Worm (Caenorhabditis elegans) whole organism, L1 larva: ENCODE results near the gene srt-45.
A peak's percentile ranks its signal among the peaks of the same experiment; 100 is the strongest.

Experiments
- C16A3.4 ChIP-seq: fragments of 150-350 bp; optimal IDR thresholded peaks from 2 replicates; lab custom pipeline; 2014; ENCODE audit warnings: missing biosample characterization, missing genetic modification characterization
- aha-1 ChIP-seq: fragments of 150-350 bp; optimal IDR thresholded peaks from 2 replicates; lab custom pipeline; 2014; ENCODE audit warnings: missing biosample characterization, missing genetic modification characterization
- alr-1 ChIP-seq: fragments of 200-800 bp; sonication (Bioruptor generic); optimal IDR thresholded peaks from 2 replicates; lab custom pipeline; 2018; ENCODE audit warnings: borderline replicate concordance, mild to moderate bottlenecking, missing genetic modification characterization, missing compliant biosample characterization
- aly-2 ChIP-seq: fragments of 150-350 bp; optimal IDR thresholded peaks from 2 replicates; lab custom pipeline; 2014; ENCODE audit warnings: missing biosample characterization, missing genetic modification characterization
- ama-1 ChIP-seq: fragments of 150-350 bp; optimal IDR thresholded peaks from 2 replicates; lab custom pipeline; 2014
- ceh-8 ChIP-seq: fragments of 200-800 bp; sonication (Bioruptor generic); optimal IDR thresholded peaks from 2 replicates; lab custom pipeline; 2018; ENCODE audit warnings: mild to moderate bottlenecking, missing genetic modification characterization, moderate library complexity, missing compliant biosample characterization
- ceh-90 ChIP-seq: sonication (generic microtip); optimal IDR thresholded peaks from 2 replicates; lab custom pipeline; 2016; ENCODE audit warnings: missing genetic modification characterization, missing compliant biosample characterization
- dpl-1 ChIP-seq, 3 experiments: fragments of 150-350 bp in 2 of 3; sonication (generic microtip) in 1 of 3; optimal IDR thresholded peaks; 2 replicates each; lab custom pipeline; 2014 to 2017; ENCODE audit warnings: missing biosample characterization in 3 of 3, missing genetic modification characterization in 3 of 3, missing genetic modification reagents in 3 of 3
- dsc-1 ChIP-seq: sonication (generic microtip); optimal IDR thresholded peaks from 2 replicates; lab custom pipeline; 2016; ENCODE audit warnings: mild to moderate bottlenecking, missing genetic modification characterization, missing compliant biosample characterization
- efl-1 ChIP-seq, 4 experiments: fragments of 150-350 bp; optimal IDR thresholded peaks in 3 of 4; peaks in 1 of 4; 1 replicate in 1 of 4; 2 replicates in 3 of 4; lab custom pipeline; 2014; ENCODE audit warnings: missing biosample characterization in 2 of 4, missing genetic modification characterization in 2 of 4, missing genetic modification reagents in 2 of 4
- elt-2 ChIP-seq: sonication (generic microtip); optimal IDR thresholded peaks from 2 replicates; lab custom pipeline; 2016; ENCODE audit warnings: missing genetic modification characterization, mild to moderate bottlenecking, inconsistent platforms, missing compliant biosample characterization, missing genetic modification reagents
- elt-3 ChIP-seq, 6 experiments: fragments of 150-350 bp in 1 of 6; sonication (generic microtip); optimal IDR thresholded peaks; 2 replicates each; lab custom pipeline; 2017 to 2018; ENCODE audit warnings: missing biosample characterization in 6 of 6, missing genetic modification characterization in 6 of 6, inconsistent platforms in 1 of 6
- ets-5 ChIP-seq: fragments of 200-800 bp; sonication (Bioruptor generic); IDR thresholded peaks from 2 replicates; pipeline ENCODE4 v1.3.6; 2022; ENCODE audit warnings: missing genetic modification characterization, missing compliant biosample characterization
- fkh-8 ChIP-seq: sonication (generic microtip); optimal IDR thresholded peaks from 2 replicates; lab custom pipeline; 2016; ENCODE audit warnings: mild to moderate bottlenecking, missing genetic modification characterization, missing compliant biosample characterization
- fos-1 ChIP-seq: fragments of 150-350 bp; optimal IDR thresholded peaks from 2 replicates; lab custom pipeline; 2014; ENCODE audit warnings: missing biosample characterization, missing genetic modification characterization
- isw-1 ChIP-seq: fragments of 200-800 bp; sonication (Bioruptor generic); IDR thresholded peaks from 2 replicates; pipeline ENCODE4 v1.3.6; 2022; ENCODE audit warnings: missing genetic modification characterization, missing compliant biosample characterization
- lin-14 ChIP-seq: fragments of 200-800 bp; sonication (Bioruptor generic); optimal IDR thresholded peaks from 2 replicates; lab custom pipeline; 2018; ENCODE audit warnings: mild to moderate bottlenecking, missing genetic modification characterization, moderate library complexity, missing compliant biosample characterization
- lin-35 ChIP-seq, 2 experiments: fragments of 150-350 bp; optimal IDR thresholded peaks; 2 replicates each; lab custom pipeline; 2014; ENCODE audit warnings: missing biosample characterization in 2 of 2, missing genetic modification characterization in 2 of 2, missing genetic modification reagents in 2 of 2
- lir-3 ChIP-seq: sonication (generic microtip); optimal IDR thresholded peaks from 2 replicates; lab custom pipeline; 2016; ENCODE audit warnings: mild to moderate bottlenecking, missing genetic modification characterization, moderate library complexity, missing compliant biosample characterization; ENCODE audit not compliant: poor library complexity
- mab-9 ChIP-seq: fragments of 200-800 bp; sonication (Bioruptor generic); IDR thresholded peaks from 2 replicates; pipeline ENCODE4 v1.3.6; 2022; ENCODE audit warnings: missing genetic modification reagents, missing genetic modification characterization, missing compliant biosample characterization
- mep-1 ChIP-seq: fragments of 150-350 bp; optimal IDR thresholded peaks from 2 replicates; lab custom pipeline; 2014; ENCODE audit warnings: missing biosample characterization, missing genetic modification characterization
- nhr-11 ChIP-seq: fragments of 150-350 bp; optimal IDR thresholded peaks from 2 replicates; lab custom pipeline; 2014; ENCODE audit warnings: missing biosample characterization, missing genetic modification characterization
- nhr-19 ChIP-seq: fragments of 200-800 bp; sonication (Bioruptor generic); conservative IDR thresholded peaks from 2 replicates; pipeline ENCODE4 v1.3.6; 2022; ENCODE audit warnings: missing genetic modification characterization, missing compliant biosample characterization
- nhr-20 ChIP-seq: sonication (generic microtip); optimal IDR thresholded peaks from 2 replicates; lab custom pipeline; 2016; ENCODE audit warnings: mild to moderate bottlenecking, missing genetic modification characterization, missing compliant biosample characterization
- nhr-28 ChIP-seq: fragments of 150-350 bp; optimal IDR thresholded peaks from 2 replicates; lab custom pipeline; 2014; ENCODE audit warnings: missing biosample characterization, missing genetic modification characterization
- nhr-71 ChIP-seq: sonication (generic microtip); optimal IDR thresholded peaks from 2 replicates; lab custom pipeline; 2016; ENCODE audit warnings: mild to moderate bottlenecking, missing genetic modification characterization, moderate library complexity, missing compliant biosample characterization
- nhr-76 ChIP-seq: sonication (generic microtip); optimal IDR thresholded peaks from 2 replicates; lab custom pipeline; 2017; ENCODE audit warnings: missing biosample characterization, missing genetic modification characterization
- nhr-77 ChIP-seq: fragments of 150-350 bp; optimal IDR thresholded peaks from 2 replicates; lab custom pipeline; 2014; ENCODE audit warnings: missing biosample characterization, missing genetic modification characterization
- pax-3 ChIP-seq: fragments of 200-800 bp; sonication (Bioruptor generic); optimal IDR thresholded peaks from 2 replicates; lab custom pipeline; 2018; ENCODE audit warnings: mild to moderate bottlenecking, missing genetic modification characterization, moderate library complexity, missing compliant biosample characterization
- pqm-1 ChIP-seq: sonication (generic microtip); optimal IDR thresholded peaks from 3 replicates; lab custom pipeline; 2017; ENCODE audit warnings: missing biosample characterization, missing genetic modification characterization
- rnt-1 ChIP-seq: sonication (generic microtip); optimal IDR thresholded peaks from 2 replicates; lab custom pipeline; 2016; ENCODE audit warnings: mild to moderate bottlenecking, missing genetic modification characterization, moderate library complexity, missing compliant biosample characterization
- snpc-4 ChIP-seq: fragments of 150-350 bp; optimal IDR thresholded peaks from 2 replicates; lab custom pipeline; 2014; ENCODE audit warnings: missing biosample characterization, missing genetic modification characterization
- sox-4 ChIP-seq: sonication (generic microtip); optimal IDR thresholded peaks from 2 replicates; lab custom pipeline; 2016; ENCODE audit warnings: missing genetic modification characterization, missing compliant biosample characterization
- sptf-1 ChIP-seq: fragments of 150-350 bp; optimal IDR thresholded peaks from 2 replicates; lab custom pipeline; 2014; ENCODE audit warnings: missing biosample characterization, missing genetic modification characterization
- unc-30 ChIP-seq: sonication (generic microtip); optimal IDR thresholded peaks from 2 replicates; lab custom pipeline; 2017; ENCODE audit warnings: missing biosample characterization, missing genetic modification characterization
- ztf-11 ChIP-seq, 2 experiments: sonication (generic microtip); optimal IDR thresholded peaks; 2 replicates each; lab custom pipeline; 2016 to 2017; ENCODE audit warnings: missing genetic modification characterization in 2 of 2, missing biosample characterization in 1 of 2, missing compliant biosample characterization in 1 of 2

The srt-45 gene

ce11 chrV:19802797-19803196 is 18.9 kb downstream of the srt-45 start:
- peak; percentile 92 for TF ChIP-seq dsc-1 (tag; lab: Kevin White, UChicago)
- peak; percentile 33 for TF ChIP-seq sox-4 (tag; lab: Kevin White, UChicago)
- no peak for TF ChIP-seq nhr-20 (tag; lab: Kevin White, UChicago)

- TF ChIP-seq lin-14 (GFP tag; lab: Kevin White, UChicago), result no peak
- no peak for TF ChIP-seq ztf-11 (tag; optimal IDR thresholded peaks at IDR 0.05; lab: Kevin White, UChicago)
- no peak for TF ChIP-seq isw-1 (GFP tag; lab: Robert Waterston, UW)
- no peak for TF ChIP-seq snpc-4 (tag; lab: Kevin White, UChicago)
- TF ChIP-seq sox-4 (tag; lab: Kevin White, UChicago), result no peak
- peak; percentile 40 for TF ChIP-seq dsc-1 (tag; lab: Kevin White, UChicago)
- peak; percentile 71 for TF ChIP-seq ceh-8
- TF ChIP-seq nhr-71 (tag; lab: Kevin White, UChicago), result peak; percentile 8
- TF ChIP-seq sptf-1 (tag; lab: Kevin White, UChicago), result no peak
- no peak for TF ChIP-seq mep-1 (tag; lab: Kevin White, UChicago)
- TF ChIP-seq aly-2 (tag; lab: Kevin White, UChicago), result no peak
- no peak for TF ChIP-seq fos-1 (tag; lab: Kevin White, UChicago)
- TF ChIP-seq lin-35 (GFP tag; optimal IDR thresholded peaks at IDR 0.05; lab: Kevin White, UChicago), result no peak
- no peak for TF ChIP-seq elt-3 (tag; optimal IDR thresholded peaks at IDR 0.05; lab: Kevin White, UChicago)
- TF ChIP-seq pqm-1 (tag; lab: Kevin White, UChicago), result no peak
- TF ChIP-seq fkh-8 (tag; lab: Kevin White, UChicago), result peak; percentile 51
- TF ChIP-seq efl-1 (optimal IDR thresholded peaks at IDR 0.05; lab: Kevin White, UChicago), result no peak
- TF ChIP-seq efl-1 (GFP tag; optimal IDR thresholded peaks at IDR 0.05 in 1 of 2; lab: Kevin White, UChicago), result peak in 1 of 2 experiments; percentile 37
- no peak for TF ChIP-seq nhr-76 (tag; lab: Kevin White, UChicago)
- no peak for TF ChIP-seq C16A3.4 (tag; lab: Kevin White, UChicago)
- TF ChIP-seq pax-3, result peak; percentile 8
- no peak for TF ChIP-seq ets-5
- TF ChIP-seq ceh-90, result no peak
Measured at ce11 chrV:19805548-19805947, 21.6 kb downstream of the srt-45 start.

- no peak for TF ChIP-seq dsc-1 (tag; lab: Kevin White, UChicago)
- no peak for TF ChIP-seq rnt-1 (tag; lab: Kevin White, UChicago)
- no peak for TF ChIP-seq nhr-28 (tag; lab: Kevin White, UChicago)
Measured at ce11 chrV:19814833-19815232, 30.9 kb downstream of the srt-45 start, which contains the start of gene daf-28. daf-28 (plus strand) TSS chrV:19815133.

- no peak for TF ChIP-seq elt-2 (tag; lab: Kevin White, UChicago)
- no peak for TF ChIP-seq lir-3 (tag; lab: Kevin White, UChicago)
- TF ChIP-seq alr-1 (tag; lab: Kevin White, UChicago), result no peak
- TF ChIP-seq mab-9 (GFP tag; lab: Robert Waterston, UW), result no peak
- TF ChIP-seq aha-1, result no peak
- no peak for TF ChIP-seq unc-30 (tag; lab: Kevin White, UChicago)
Measured at ce11 chrV:19820178-19820577, 36.2 kb downstream of the srt-45 start.

- TF ChIP-seq nhr-19 (GFP tag; lab: Robert Waterston, UW) (no peak), nhr-77 (no peak), sptf-1 (tag; lab: Kevin White, UChicago) (no peak), nhr-11 (tag; lab: Kevin White, UChicago) (no peak), nhr-71 (tag; lab: Kevin White, UChicago) (no peak), ama-1 (lab: Kevin White, UChicago) (no peak), dpl-1 (GFP tag; optimal IDR thresholded peaks at IDR 0.05; lab: Kevin White, UChicago) (no peak), mep-1 (tag; lab: Kevin White, UChicago) (no peak)
- TF ChIP-seq, all 84 proteins: peak for 0
Measured at ce11 chrV:19822093-19822492, 38.2 kb downstream of the srt-45 start, which contains the start of gene Y116F11B.17. Y116F11B.17 (minus strand) TSS chrV:19822193.
